Worm (Caenorhabditis elegans) whole organism, L1 larva: ENCODE data around the gene zhit-1.

Experiments used
- C04F5.9 ChIP-seq: sonication (generic microtip); optimal IDR thresholded peaks from 2 replicates; lab custom pipeline; 2016; ENCODE audit warnings: missing genetic modification characterization, missing compliant biosample characterization
- C16A3.4 ChIP-seq: fragments of 150-350 bp; optimal IDR thresholded peaks from 2 replicates; lab custom pipeline; 2014; ENCODE audit warnings: missing biosample characterization, missing genetic modification characterization
- Y116A8C.19 ChIP-seq: sonication (generic microtip); optimal IDR thresholded peaks from 2 replicates; lab custom pipeline; 2016; ENCODE audit warnings: missing compliant biosample characterization, missing genetic modification characterization, borderline replicate concordance
- alr-1 ChIP-seq: fragments of 200-800 bp; sonication (Bioruptor generic); optimal IDR thresholded peaks from 2 replicates; lab custom pipeline; 2018; ENCODE audit warnings: borderline replicate concordance, mild to moderate bottlenecking, missing genetic modification characterization, missing compliant biosample characterization
- ceh-82 ChIP-seq, 3 experiments: fragments of 150-350 bp in 1 of 3; sonication (generic microtip) in 2 of 3; optimal IDR thresholded peaks; 2 replicates each; lab custom pipeline; 2014 to 2017; ENCODE audit warnings: missing biosample characterization in 3 of 3, missing genetic modification characterization in 3 of 3
- ceh-88 ChIP-seq: fragments of 200-800 bp; sonication (Bioruptor generic); IDR thresholded peaks from 2 replicates; pipeline ENCODE4 v1.3.6; 2022; ENCODE audit warnings: missing genetic modification characterization, missing compliant biosample characterization
- dpl-1 ChIP-seq, 3 experiments: fragments of 150-350 bp in 2 of 3; sonication (generic microtip) in 1 of 3; optimal IDR thresholded peaks; 2 replicates each; lab custom pipeline; 2014 to 2017; ENCODE audit warnings: missing biosample characterization in 3 of 3, missing genetic modification characterization in 3 of 3, missing genetic modification reagents in 3 of 3
- efl-1 ChIP-seq, 4 experiments: fragments of 150-350 bp; optimal IDR thresholded peaks in 3 of 4; peaks in 1 of 4; 1 replicate in 1 of 4; 2 replicates in 3 of 4; lab custom pipeline; 2014; ENCODE audit warnings: missing biosample characterization in 2 of 4, missing genetic modification characterization in 2 of 4, missing genetic modification reagents in 2 of 4
- egl-13 ChIP-seq: sonication (generic microtip); optimal IDR thresholded peaks from 2 replicates; lab custom pipeline; 2016; ENCODE audit warnings: missing genotype, missing genetic modification reagents, missing genetic modification characterization, missing compliant biosample characterization
- elt-2 ChIP-seq: sonication (generic microtip); optimal IDR thresholded peaks from 2 replicates; lab custom pipeline; 2016; ENCODE audit warnings: missing genetic modification characterization, mild to moderate bottlenecking, inconsistent platforms, missing compliant biosample characterization, missing genetic modification reagents
- elt-3 ChIP-seq, 6 experiments: fragments of 150-350 bp in 1 of 6; sonication (generic microtip); optimal IDR thresholded peaks; 2 replicates each; lab custom pipeline; 2017 to 2018; ENCODE audit warnings: missing biosample characterization in 6 of 6, missing genetic modification characterization in 6 of 6, inconsistent platforms in 1 of 6
- ets-5 ChIP-seq: fragments of 200-800 bp; sonication (Bioruptor generic); IDR thresholded peaks from 2 replicates; pipeline ENCODE4 v1.3.6; 2022; ENCODE audit warnings: missing genetic modification characterization, missing compliant biosample characterization
- fkh-10 ChIP-seq: sonication (generic microtip); optimal IDR thresholded peaks from 2 replicates; lab custom pipeline; 2017; ENCODE audit warnings: missing biosample characterization, missing genetic modification reagents, missing genetic modification characterization
- fkh-4 ChIP-seq: sonication (generic microtip); optimal IDR thresholded peaks from 2 replicates; lab custom pipeline; 2016; ENCODE audit warnings: missing compliant biosample characterization, missing genetic modification characterization, borderline replicate concordance
- fkh-8 ChIP-seq: sonication (generic microtip); optimal IDR thresholded peaks from 2 replicates; lab custom pipeline; 2016; ENCODE audit warnings: mild to moderate bottlenecking, missing genetic modification characterization, missing compliant biosample characterization
- fos-1 ChIP-seq: fragments of 150-350 bp; optimal IDR thresholded peaks from 2 replicates; lab custom pipeline; 2014; ENCODE audit warnings: missing biosample characterization, missing genetic modification characterization
- hlh-17 ChIP-seq: fragments of 200-800 bp; sonication (Bioruptor generic); optimal IDR thresholded peaks from 2 replicates; lab custom pipeline; 2018; ENCODE audit warnings: missing genetic modification characterization, mild to moderate bottlenecking, missing compliant biosample characterization, moderate library complexity, borderline replicate concordance
- hpl-2 ChIP-seq: fragments of 150-350 bp; optimal IDR thresholded peaks from 2 replicates; lab custom pipeline; 2014; ENCODE audit warnings: missing biosample characterization, missing genetic modification reagents, missing genetic modification characterization
- jun-1 ChIP-seq: fragments of 150-350 bp; optimal IDR thresholded peaks from 2 replicates; lab custom pipeline; 2014; ENCODE audit warnings: missing biosample characterization, missing genetic modification reagents, missing genetic modification characterization
- lin-13 ChIP-seq: fragments of 150-350 bp; optimal IDR thresholded peaks from 2 replicates; lab custom pipeline; 2014; ENCODE audit warnings: missing biosample characterization, missing genetic modification reagents, missing genetic modification characterization
- lin-14 ChIP-seq: fragments of 200-800 bp; sonication (Bioruptor generic); optimal IDR thresholded peaks from 2 replicates; lab custom pipeline; 2018; ENCODE audit warnings: mild to moderate bottlenecking, missing genetic modification characterization, moderate library complexity, missing compliant biosample characterization
- lin-15B ChIP-seq: fragments of 150-350 bp; sonication (generic microtip); optimal IDR thresholded peaks from 3 replicates; lab custom pipeline; 2014; ENCODE audit warnings: missing biosample characterization, missing genetic modification characterization
- lin-35 ChIP-seq, 2 experiments: fragments of 150-350 bp; optimal IDR thresholded peaks; 2 replicates each; lab custom pipeline; 2014; ENCODE audit warnings: missing biosample characterization in 2 of 2, missing genetic modification characterization in 2 of 2, missing genetic modification reagents in 2 of 2
- lsy-2 ChIP-seq, 2 experiments: fragments of 150-350 bp; optimal IDR thresholded peaks; 2 replicates each; lab custom pipeline; 2014; ENCODE audit warnings: missing biosample characterization in 2 of 2, missing genetic modification characterization in 2 of 2
- mdl-1 ChIP-seq, 2 experiments: fragments of 150-350 bp; optimal IDR thresholded peaks; 2 replicates each; lab custom pipeline; 2014 to 2017; ENCODE audit warnings: missing biosample characterization in 2 of 2, missing genetic modification characterization in 2 of 2, inconsistent platforms in 1 of 2
- nhr-20 ChIP-seq: sonication (generic microtip); optimal IDR thresholded peaks from 2 replicates; lab custom pipeline; 2016; ENCODE audit warnings: mild to moderate bottlenecking, missing genetic modification characterization, missing compliant biosample characterization
- nhr-47 ChIP-seq: sonication (generic microtip); optimal IDR thresholded peaks from 2 replicates; lab custom pipeline; 2016; ENCODE audit warnings: mild to moderate bottlenecking, missing genetic modification characterization, moderate library complexity, missing compliant biosample characterization
- nhr-71 ChIP-seq: sonication (generic microtip); optimal IDR thresholded peaks from 2 replicates; lab custom pipeline; 2016; ENCODE audit warnings: mild to moderate bottlenecking, missing genetic modification characterization, moderate library complexity, missing compliant biosample characterization
- nhr-76 ChIP-seq: sonication (generic microtip); optimal IDR thresholded peaks from 2 replicates; lab custom pipeline; 2017; ENCODE audit warnings: missing biosample characterization, missing genetic modification characterization
- nhr-77 ChIP-seq: fragments of 150-350 bp; optimal IDR thresholded peaks from 2 replicates; lab custom pipeline; 2014; ENCODE audit warnings: missing biosample characterization, missing genetic modification characterization
- nhr-85 ChIP-seq: sonication (generic microtip); peaks from one replicate; lab custom pipeline; 2016; ENCODE audit warnings: missing genetic modification characterization, inconsistent platforms, missing compliant biosample characterization
- nhr-90 ChIP-seq: sonication (generic microtip); optimal IDR thresholded peaks from 2 replicates; lab custom pipeline; 2016; ENCODE audit warnings: mild to moderate bottlenecking, missing genetic modification characterization, missing compliant biosample characterization; ENCODE audit not compliant: poor library complexity
- pqm-1 ChIP-seq: sonication (generic microtip); optimal IDR thresholded peaks from 3 replicates; lab custom pipeline; 2017; ENCODE audit warnings: missing biosample characterization, missing genetic modification characterization
- rnt-1 ChIP-seq: sonication (generic microtip); optimal IDR thresholded peaks from 2 replicates; lab custom pipeline; 2016; ENCODE audit warnings: mild to moderate bottlenecking, missing genetic modification characterization, moderate library complexity, missing compliant biosample characterization
- skn-1 ChIP-seq: fragments of 150-350 bp; optimal IDR thresholded peaks from 2 replicates; lab custom pipeline; 2014; ENCODE audit warnings: missing biosample characterization, missing genetic modification characterization
- snpc-4 ChIP-seq: fragments of 150-350 bp; optimal IDR thresholded peaks from 2 replicates; lab custom pipeline; 2014; ENCODE audit warnings: missing biosample characterization, missing genetic modification characterization
- snu-23 ChIP-seq: sonication (generic microtip); optimal IDR thresholded peaks from 2 replicates; lab custom pipeline; 2016; ENCODE audit warnings: missing genetic modification characterization, missing compliant biosample characterization
- sptf-1 ChIP-seq: fragments of 150-350 bp; optimal IDR thresholded peaks from 2 replicates; lab custom pipeline; 2014; ENCODE audit warnings: missing biosample characterization, missing genetic modification characterization
- swsn-7 ChIP-seq: sonication (generic microtip); optimal IDR thresholded peaks from 2 replicates; lab custom pipeline; 2016; ENCODE audit warnings: missing genetic modification characterization, missing compliant biosample characterization
- tbx-2 ChIP-seq: sonication (generic microtip); optimal IDR thresholded peaks from 2 replicates; lab custom pipeline; 2016; ENCODE audit warnings: missing genetic modification characterization, missing compliant biosample characterization
- xbp-1 ChIP-seq: sonication (generic microtip); optimal IDR thresholded peaks from 2 replicates; lab custom pipeline; 2016; ENCODE audit warnings: missing genetic modification characterization, missing compliant biosample characterization
- zip-4 ChIP-seq: fragments of 200-800 bp; sonication (Bioruptor generic); optimal IDR thresholded peaks from 2 replicates; lab custom pipeline; 2018; ENCODE audit warnings: mild to moderate bottlenecking, missing genetic modification characterization, moderate library complexity, missing compliant biosample characterization

Gene zhit-1

DNA sequence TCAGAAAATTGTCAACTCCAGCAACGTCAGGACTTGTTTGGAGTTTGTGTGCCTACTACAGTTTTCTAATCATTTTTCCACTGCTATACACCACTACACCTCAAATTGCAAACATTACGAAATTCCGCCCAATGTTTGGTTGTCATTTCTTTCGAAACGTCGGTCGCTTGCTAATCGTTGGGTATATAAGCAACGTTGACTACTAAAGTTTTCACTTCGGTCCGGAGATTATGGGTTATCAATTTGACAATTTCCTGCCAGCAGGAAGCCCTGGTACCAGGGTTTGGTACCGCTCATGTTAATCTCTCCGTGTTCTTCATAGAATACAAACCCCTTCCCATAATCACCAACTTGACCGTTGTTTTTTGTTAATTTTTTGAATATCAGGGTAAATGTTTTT is 20.3 kb downstream of the zhit-1 start:
- no peak for TF ChIP-seq C16A3.4 (tag; lab: Kevin White, UChicago)
- peak; percentile 41 for TF ChIP-seq jun-1
- TF ChIP-seq nhr-20 = peak; percentile 53
- TF ChIP-seq lin-35 (GFP tag; optimal IDR thresholded peaks at IDR 0.05; lab: Kevin White, UChicago) = peak in 1 of 2 experiments; percentile 67
- TF ChIP-seq swsn-7 (tag; lab: Kevin White, UChicago) = peak; percentile 7
- no peak for TF ChIP-seq hlh-17 (GFP tag; lab: Kevin White, UChicago)
- TF ChIP-seq ceh-88 = no peak
- TF ChIP-seq lin-15B (tag; lab: Kevin White, UChicago) = no peak
- peak; percentile 54 for TF ChIP-seq hpl-2
- TF ChIP-seq lsy-2 (tag; optimal IDR thresholded peaks at IDR 0.05; lab: Kevin White, UChicago) = peak in 1 of 2 experiments; percentile 36
- TF ChIP-seq elt-3 (tag; optimal IDR thresholded peaks at IDR 0.05; lab: Kevin White, UChicago) = no peak
- TF ChIP-seq lin-14 = peak; percentile 12
- no peak for TF ChIP-seq nhr-76 (tag; lab: Kevin White, UChicago)
- peak; percentile 40 for TF ChIP-seq nhr-71 (tag; lab: Kevin White, UChicago)
- peak in 1 of 2 experiments; percentile 30 for TF ChIP-seq mdl-1 (tag; optimal IDR thresholded peaks at IDR 0.05; lab: Kevin White, UChicago)
- peak; percentile 53 for TF ChIP-seq nhr-77 (tag; lab: Kevin White, UChicago)
- peak in 1 of 3 experiments; percentile 39 for TF ChIP-seq ceh-82 (tag; optimal IDR thresholded peaks at IDR 0.05; lab: Kevin White, UChicago)
- TF ChIP-seq pqm-1 = peak; percentile 63
- no peak for TF ChIP-seq fkh-4 (tag; lab: Kevin White, UChicago)
- TF ChIP-seq C04F5.9 (tag; lab: Kevin White, UChicago) = no peak
- peak in 1 of 3 experiments; percentile 35 for TF ChIP-seq dpl-1 (GFP tag; optimal IDR thresholded peaks at IDR 0.05; lab: Kevin White, UChicago)
- peak; percentile 97 for TF ChIP-seq snpc-4 (tag; lab: Kevin White, UChicago)
- peak; percentile 49 for TF ChIP-seq zip-4 (GFP tag; lab: Kevin White, UChicago)
- peak; percentile 14 for TF ChIP-seq rnt-1 (tag; lab: Kevin White, UChicago)
- TF ChIP-seq xbp-1 = peak; percentile 26
- TF ChIP-seq efl-1 (optimal IDR thresholded peaks at IDR 0.05; lab: Kevin White, UChicago) = peak; percentile 20 to 26
- TF ChIP-seq efl-1 (GFP tag; optimal IDR thresholded peaks at IDR 0.05 in 1 of 2; lab: Kevin White, UChicago) = peak in 1 of 2 experiments; percentile 50
- TF ChIP-seq lin-13 = no peak
- no peak for TF ChIP-seq egl-13 (tag; lab: Kevin White, UChicago)
- TF ChIP-seq Y116A8C.19 (tag; lab: Kevin White, UChicago) = no peak
- peak; percentile 20 for TF ChIP-seq tbx-2 (tag; lab: Kevin White, UChicago)
- no peak for TF ChIP-seq snu-23 (GFP tag; lab: Kevin White, UChicago)
- TF ChIP-seq alr-1 (tag; lab: Kevin White, UChicago) = no peak
- no peak for TF ChIP-seq ets-5 (GFP tag; lab: Robert Waterston, UW)
- peak; percentile 50 for TF ChIP-seq nhr-47 (tag; lab: Kevin White, UChicago)
- no peak for TF ChIP-seq nhr-85 (tag; lab: Kevin White, UChicago)
- TF ChIP-seq nhr-90 (tag; lab: Kevin White, UChicago) = peak; percentile 55
- no peak for TF ChIP-seq fos-1 (tag; lab: Kevin White, UChicago)
- peak; percentile 82 for TF ChIP-seq skn-1 (tag; lab: Kevin White, UChicago)
- TF ChIP-seq elt-2 (tag; lab: Kevin White, UChicago) = peak; percentile 87

DNA sequence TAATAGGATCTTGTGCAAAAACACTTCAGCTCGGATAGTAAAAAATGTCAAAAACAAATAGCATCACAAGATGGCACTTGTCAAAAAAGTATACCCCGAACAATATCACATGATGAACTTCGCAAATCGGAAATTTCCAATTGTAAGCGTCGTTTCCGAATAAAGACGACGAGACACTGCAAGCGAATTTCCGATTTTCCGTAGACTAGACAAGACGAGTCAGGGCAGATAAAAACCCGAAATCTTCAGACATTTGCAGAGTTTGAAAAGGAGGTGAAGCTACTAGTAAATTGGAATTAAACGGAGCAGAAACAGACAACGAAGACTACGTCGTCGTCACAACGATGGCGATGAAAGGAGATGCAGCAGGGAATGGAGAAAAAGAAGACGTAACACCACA is 24.7 kb downstream of the zhit-1 start:
- TF ChIP-seq nhr-71 (tag; lab: Kevin White, UChicago) (peak; percentile 8), sptf-1 (tag; lab: Kevin White, UChicago) (no peak), fkh-10 (peak; percentile 90), lin-14 (peak; percentile 60), egl-13 (tag; lab: Kevin White, UChicago) (peak; percentile 19), fkh-8 (tag; lab: Kevin White, UChicago) (peak; percentile 29)
